Worm (Caenorhabditis elegans) whole organism, L1 larva: ENCODE data around the gene pin-2.

Source experiments
- egl-27 ChIP-seq, 2 experiments: fragments of 150-350 bp in 1 of 2; sonication (generic microtip); optimal IDR thresholded peaks; 3 replicates each; lab custom pipeline; 2017 to 2018; ENCODE audit warnings: missing biosample characterization in 2 of 2, missing genetic modification characterization in 2 of 2, missing genetic modification reagents in 2 of 2
- fos-1 ChIP-seq: fragments of 150-350 bp; optimal IDR thresholded peaks from 2 replicates; lab custom pipeline; 2014; ENCODE audit warnings: missing biosample characterization, missing genetic modification characterization
- mdl-1 ChIP-seq, 2 experiments: fragments of 150-350 bp; optimal IDR thresholded peaks; 2 replicates each; lab custom pipeline; 2014 to 2017; ENCODE audit warnings: missing biosample characterization in 2 of 2, missing genetic modification characterization in 2 of 2, inconsistent platforms in 1 of 2
- nhr-237 ChIP-seq: fragments of 150-350 bp; optimal IDR thresholded peaks from 2 replicates; lab custom pipeline; 2014; ENCODE audit warnings: missing biosample characterization, missing genetic modification characterization
- skn-1 ChIP-seq: fragments of 150-350 bp; optimal IDR thresholded peaks from 2 replicates; lab custom pipeline; 2014; ENCODE audit warnings: missing biosample characterization, missing genetic modification characterization
- snpc-4 ChIP-seq: fragments of 150-350 bp; optimal IDR thresholded peaks from 2 replicates; lab custom pipeline; 2014; ENCODE audit warnings: missing biosample characterization, missing genetic modification characterization
- unc-62 ChIP-seq: fragments of 150-350 bp; optimal IDR thresholded peaks from 2 replicates; lab custom pipeline; 2014; ENCODE audit warnings: missing biosample characterization, missing genetic modification reagents, missing genetic modification characterization

DNA sequence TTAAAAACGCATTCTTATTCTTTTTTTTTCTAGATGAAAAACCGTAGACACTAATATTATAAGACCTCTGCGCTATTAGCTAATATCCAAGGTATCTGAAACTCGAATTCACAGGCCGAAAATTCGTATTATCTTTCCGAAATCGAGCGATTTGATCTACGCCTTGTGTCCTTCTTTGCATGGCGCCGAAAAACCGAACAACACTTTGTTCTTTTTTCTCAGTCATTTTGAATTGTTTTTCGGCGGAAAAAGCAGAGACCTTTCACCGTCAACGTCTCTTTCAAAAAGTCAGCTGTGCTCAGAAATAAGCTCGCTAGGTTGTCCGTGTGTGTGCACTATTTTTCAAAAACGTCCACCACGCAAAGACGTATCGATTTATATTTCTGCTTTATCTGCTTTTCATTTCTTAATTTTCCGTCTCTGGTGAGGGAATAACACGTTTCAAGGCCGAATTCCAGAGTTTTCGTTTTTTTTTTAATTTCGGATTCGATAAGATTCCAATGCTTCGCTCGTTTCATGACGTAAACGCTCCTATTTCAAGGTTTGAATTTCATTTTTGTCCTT, 37.3 kb downstream of the pin-2 start:
- no peak for TF ChIP-seq unc-62 (GFP tag; lab: Kevin White, UChicago)
- no peak for TF ChIP-seq skn-1 (tag; lab: Kevin White, UChicago)
- no peak for TF ChIP-seq fos-1
- no peak for TF ChIP-seq egl-27 (tag; optimal IDR thresholded peaks at IDR 0.05; lab: Kevin White, UChicago)
- no peak for TF ChIP-seq snpc-4 (tag; lab: Kevin White, UChicago)
- no peak for TF ChIP-seq nhr-237 (tag; lab: Kevin White, UChicago)
- no peak for TF ChIP-seq mdl-1 (tag; optimal IDR thresholded peaks at IDR 0.05; lab: Kevin White, UChicago)
